Worm (Caenorhabditis elegans): ENCODE measurements around the gene F20D6.6.

- TF ChIP-seq pqm-1 (tag; optimal IDR thresholded peaks at IDR 0.05) (no peak), nhr-237 (tag; optimal IDR thresholded peaks at IDR 0.05) (no peak), lin-39 (tag; optimal IDR thresholded peaks at IDR 0.05) (no peak)
These were observed 9.4 kb downstream of the F20D6.6 start for ce11 chrV:8169150-8169549.

Measured in whole organism, L3 larva.